Worm (Caenorhabditis elegans) whole organism, L4 larva: ENCODE data around the gene F35H12.1.

Experiments
- gei-8 ChIP-seq: fragments of 200-800 bp; sonication (Bioruptor generic); optimal IDR thresholded peaks from 2 replicates; lab custom pipeline; 2018; ENCODE audit warnings: mild to moderate bottlenecking, missing genetic modification characterization, missing compliant biosample characterization
- lsy-2 ChIP-seq, 2 experiments: fragments of 150-350 bp in 1 of 2; sonication (generic microtip) in 1 of 2; optimal IDR thresholded peaks; 2 replicates each; lab custom pipeline; 2014 to 2017; ENCODE audit warnings: missing biosample characterization in 2 of 2, missing genetic modification characterization in 2 of 2
- nhr-76 ChIP-seq: fragments of 150-350 bp; optimal IDR thresholded peaks from 2 replicates; lab custom pipeline; 2014; ENCODE audit warnings: missing biosample characterization, missing genetic modification characterization
- tra-1 ChIP-seq: fragments of 200-800 bp; sonication (Bioruptor generic); IDR thresholded peaks from 2 replicates; pipeline ENCODE4 v1.3.6; 2022; ENCODE audit warnings: missing genetic modification reagents, missing genetic modification characterization, missing compliant biosample characterization

DNA sequence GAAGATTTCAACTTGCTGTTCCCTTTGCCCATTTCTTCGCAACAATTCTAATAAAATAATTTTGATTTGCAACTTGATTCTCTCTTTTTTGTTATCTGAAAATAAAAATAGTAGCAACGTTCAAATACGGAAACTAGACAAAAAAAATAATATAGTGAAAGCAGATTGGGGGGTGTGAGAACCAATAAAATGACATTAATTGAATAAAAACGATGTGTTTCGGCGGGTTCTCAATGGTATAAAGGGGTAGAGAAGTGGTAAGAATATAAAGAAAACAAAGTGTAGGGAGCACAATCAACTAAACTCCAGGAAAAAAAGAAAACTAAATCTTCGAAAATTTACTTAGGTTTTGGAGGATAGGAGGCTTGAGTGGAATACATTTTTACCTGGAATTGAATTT, 29.6 kb downstream of the F35H12.1 start, which contains the start of gene ncs-1:
- no peak for TF ChIP-seq gei-8 (GFP tag; lab: Kevin White, UChicago)
- TF ChIP-seq lsy-2 (tag; optimal IDR thresholded peaks at IDR 0.05; lab: Kevin White, UChicago), result no peak
- TF ChIP-seq tra-1 (GFP tag; lab: Robert Waterston, UW), result no peak
- no peak for TF ChIP-seq nhr-76
